Fruit fly (Drosophila melanogaster) Kc167 (cell line): ENCODE data around the gene HP1b.

ENCODE experiments used
- Myc ChIP-seq: fragments of >200 bp; optimal IDR thresholded peaks from 2 replicates; lab custom pipeline; 2017; ENCODE audit warnings: missing external identifiers
- Sin3A ChIP-seq: fragments of >200 bp; optimal IDR thresholded peaks from 2 replicates; lab custom pipeline; 2018; ENCODE audit warnings: missing external identifiers
- h ChIP-seq: fragments of >200 bp; optimal IDR thresholded peaks from 3 replicates; lab custom pipeline; 2018; ENCODE audit warnings: missing external identifiers
- insv ChIP-seq: fragments of >200 bp; optimal IDR thresholded peaks from 3 replicates; lab custom pipeline; 2018; ENCODE audit warnings: missing external identifiers
- ttk ChIP-seq: sonication (Bioruptor generic); optimal IDR thresholded peaks from 2 replicates; lab custom pipeline; 2017; ENCODE audit warnings: missing external identifiers

DNA sequence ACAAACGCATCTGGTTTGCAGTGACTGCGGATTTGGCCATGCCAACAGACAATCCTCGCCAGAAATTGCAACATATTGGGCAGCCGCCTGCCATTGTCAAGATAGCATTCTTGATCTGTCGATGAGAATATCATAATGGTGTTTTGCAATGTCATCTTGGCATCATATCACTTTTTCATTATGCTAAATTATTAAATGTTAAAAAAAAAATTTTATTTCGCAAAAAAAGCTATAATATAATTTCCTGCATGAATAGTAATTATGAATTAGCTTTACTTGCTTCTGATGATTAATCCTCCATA lies 9.1 kb downstream of the HP1b start:
- TF ChIP-seq Sin3A (no peak), ttk (no peak), h (lab: Kevin White, UChicago) (no peak), insv (lab: Kevin White, UChicago) (no peak), Myc (no peak)
